Fruit fly (Drosophila melanogaster): ENCODE results near the gene CG34258.

Gene CG34258

dm6 chr3L:19908201-19909127, 43.3 kb downstream of the CG34258 start:
- TF ChIP-seq CG12605 (GFP tag; IDR thresholded peaks at IDR 0.05) (peak; percentile 7; the same call in 1 of the 2 replicates), Ets98B (GFP tag; IDR thresholded peaks at IDR 0.05) (peak; percentile 28; the same call in 1 of the 2 replicates), EcR (GFP tag; optimal IDR thresholded peaks at IDR 0.05) (peak; percentile 18), Snoo (tag; optimal IDR thresholded peaks at IDR 0.05) (no peak), CG4496 (GFP tag; IDR thresholded peaks at IDR 0.05) (peak; percentile 19; the same call in 1 of the 3 replicates), CG32121 (GFP tag; IDR thresholded peaks at IDR 0.05) (peak; percentile 62; the same call in 1 of the 2 replicates)

DNA sequence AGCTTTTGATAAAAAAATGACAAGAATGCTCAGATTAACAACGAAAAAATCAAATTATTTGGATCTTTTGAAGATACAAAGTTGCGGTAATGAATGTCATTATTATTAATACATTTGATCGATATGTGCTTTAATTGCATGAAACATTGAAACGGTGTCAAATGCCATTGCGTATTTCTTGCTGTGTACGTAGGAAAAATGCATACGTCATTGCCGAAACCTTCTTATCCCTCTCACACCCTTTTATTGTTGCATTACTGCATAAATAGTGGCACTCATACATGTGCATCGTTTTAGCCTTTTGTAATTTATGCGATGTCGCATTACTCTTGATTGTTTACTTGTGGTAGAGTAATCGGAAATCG, 44.1 kb downstream of the CG34258 start:
- TF ChIP-seq EcR (GFP tag; optimal IDR thresholded peaks at IDR 0.05) (no peak), CG4496 (GFP tag; IDR thresholded peaks at IDR 0.05) (peak; percentile 29; the same call in 1 of the 3 replicates)

DNA sequence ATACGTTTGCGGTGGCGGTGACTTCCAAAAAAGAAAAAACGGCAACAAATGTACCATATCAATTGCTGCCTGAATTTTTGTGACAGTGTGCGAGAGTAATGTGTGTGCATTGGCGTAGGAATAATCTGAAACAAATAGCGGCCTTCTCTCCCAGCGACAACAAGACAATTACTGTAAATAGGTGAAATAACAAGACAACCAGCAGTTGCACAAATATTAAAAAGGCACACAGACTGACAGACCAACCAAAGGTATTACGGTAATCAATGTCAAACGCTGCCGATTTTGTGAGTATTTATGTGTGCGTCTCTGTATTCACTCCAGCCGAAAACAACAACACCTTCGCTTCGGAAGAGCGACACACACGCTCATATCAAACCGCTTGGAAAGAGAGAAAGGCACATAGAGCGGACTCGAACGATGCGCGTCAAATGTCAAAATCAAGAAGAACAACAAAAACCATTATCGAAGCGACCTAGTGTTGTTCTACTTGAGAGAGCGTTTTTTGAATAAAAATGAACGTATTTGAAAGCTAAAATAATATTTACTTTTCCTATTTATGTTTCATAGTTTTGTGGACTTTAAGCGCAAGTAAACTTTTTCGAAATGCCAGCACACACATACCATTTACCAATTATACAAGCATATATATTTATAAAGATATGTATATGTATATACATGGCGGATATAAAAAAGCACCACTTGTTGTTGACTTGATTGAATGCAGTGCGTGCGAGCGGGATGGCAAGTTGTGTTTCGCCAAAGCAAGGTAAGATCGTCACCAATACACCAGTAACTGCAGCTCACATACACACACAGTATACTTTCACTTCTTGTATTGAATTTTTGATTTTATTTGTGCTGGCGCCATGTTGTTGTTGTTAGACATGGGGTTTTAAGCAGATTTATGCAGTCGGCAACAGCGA, 44.7 kb downstream of the CG34258 start:
- TF ChIP-seq CG9948 (tag; optimal IDR thresholded peaks at IDR 0.05), result no peak
- TF ChIP-seq Pif1A (GFP tag; optimal IDR thresholded peaks at IDR 0.05), result no peak
- no peak for TF ChIP-seq D1 (tag; optimal IDR thresholded peaks at IDR 0.05)
- no peak for TF ChIP-seq CG12605 (GFP tag; IDR thresholded peaks at IDR 0.05)
- no peak for TF ChIP-seq rn (GFP tag; IDR thresholded peaks at IDR 0.05)
- TF ChIP-seq CG8159 (tag; optimal IDR thresholded peaks at IDR 0.05), result no peak
- TF ChIP-seq CG14655 (GFP tag; optimal IDR thresholded peaks at IDR 0.05), result no peak

dm6 chr3L:19906148-19906752, 45.5 kb downstream of the CG34258 start:
- TF ChIP-seq CG34367 (tag; optimal IDR thresholded peaks at IDR 0.05) (no peak), CG12605 (GFP tag; IDR thresholded peaks at IDR 0.05) (0 out of 2 replicates have a peak, but pooled peaks have one; percentile 36)

DNA sequence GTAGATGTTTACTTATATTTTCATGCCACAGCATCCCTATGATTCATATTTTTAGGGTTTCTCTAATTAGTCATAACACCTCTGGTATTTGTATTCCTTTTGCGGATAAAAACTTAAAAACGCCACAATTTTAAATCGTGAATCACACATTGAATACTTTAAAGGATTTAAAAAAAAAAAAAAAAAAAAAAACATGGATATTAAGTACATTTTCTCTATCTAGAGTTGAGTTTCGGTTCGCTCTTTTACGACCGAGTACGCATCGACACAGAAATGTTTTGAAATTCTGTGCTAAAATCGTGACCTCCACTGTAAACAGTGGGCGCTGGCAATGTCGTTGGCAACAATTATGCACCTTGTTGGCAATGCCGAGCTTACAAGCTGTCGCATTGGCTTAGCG, 46.3 kb downstream of the CG34258 start:
- TF ChIP-seq Pif1B (GFP tag; optimal IDR thresholded peaks at IDR 0.05) (peak; percentile 16), CG4496 (GFP tag; IDR thresholded peaks at IDR 0.05) (peak; percentile 65; the same call in 2 of the 3 replicates), CG15710 (tag; optimal IDR thresholded peaks at IDR 0.05) (peak; percentile 8), fd96Ca (GFP tag; IDR thresholded peaks at IDR 0.05) (peak; percentile 41; the same call in 1 of the 3 replicates), Pif1A (GFP tag; optimal IDR thresholded peaks at IDR 0.05) (peak; percentile 28), CG8301 (tag; optimal IDR thresholded peaks at IDR 0.05) (no peak), CG12605 (GFP tag; IDR thresholded peaks at IDR 0.05) (peak; percentile 11; the same call in 1 of the 2 replicates), CG14655 (GFP tag; optimal IDR thresholded peaks at IDR 0.05) (no peak), CG8159 (tag; optimal IDR thresholded peaks at IDR 0.05) (peak; percentile 32), Ets98B (GFP tag; IDR thresholded peaks at IDR 0.05) (0 out of 2 replicates have a peak, but pooled peaks have one; percentile 29)

DNA sequence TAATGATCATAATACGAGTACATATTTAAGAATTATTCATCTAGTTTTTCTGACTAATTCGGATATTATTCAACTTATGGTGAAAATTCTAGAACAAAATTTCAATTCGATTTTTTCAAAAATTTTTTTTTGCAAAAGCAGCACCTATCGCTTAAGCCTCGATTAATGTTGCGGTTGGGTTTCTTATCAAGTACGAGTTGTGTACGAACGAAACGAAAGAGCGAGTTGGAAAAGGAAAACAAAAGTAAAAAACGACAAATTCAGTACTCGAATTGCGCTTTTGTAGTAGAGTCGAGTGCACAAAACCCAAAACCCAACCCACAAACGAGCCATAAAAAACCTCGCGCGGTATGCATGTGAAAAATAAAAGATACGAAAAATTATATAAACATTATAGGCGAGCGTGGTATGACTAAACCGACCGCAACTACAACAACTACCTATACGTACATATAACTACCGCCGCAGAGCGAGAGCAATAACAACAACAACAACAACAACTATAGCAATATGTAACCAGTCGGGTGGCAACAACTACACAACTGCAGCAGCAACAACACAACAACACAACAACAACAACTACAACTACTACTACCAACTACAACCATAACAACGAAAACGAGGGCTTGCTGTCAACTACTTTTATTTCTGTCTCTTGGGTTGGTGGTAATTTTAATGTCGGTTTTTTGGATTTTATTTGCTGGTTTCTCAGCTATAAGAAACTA, 47.2 kb downstream of the CG34258 start:
- TF ChIP-seq CG32121 (GFP tag; IDR thresholded peaks at IDR 0.05) (no peak), EcR (GFP tag; optimal IDR thresholded peaks at IDR 0.05) (peak; percentile 36), CG15710 (tag; optimal IDR thresholded peaks at IDR 0.05) (no peak), CG13204 (GFP tag; optimal IDR thresholded peaks at IDR 0.05) (peak; percentile 25), CG34367 (tag; optimal IDR thresholded peaks at IDR 0.05) (no peak)

dm6 chr3L:19903400-19903846, 48.3 kb downstream of the CG34258 start:
- TF ChIP-seq EcR (GFP tag; optimal IDR thresholded peaks at IDR 0.05) (peak; percentile 1), CG13204 (GFP tag; optimal IDR thresholded peaks at IDR 0.05) (no peak), CG8301 (tag; optimal IDR thresholded peaks at IDR 0.05) (no peak)

Measured in whole organism, pupa.